Worm (Caenorhabditis elegans) whole organism, mixed stage, embryonic: ENCODE results near the gene srh-290.

ENCODE experiments used
- bed-3 ChIP-seq: fragments of 200-800 bp; sonication (Bioruptor generic); optimal IDR thresholded peaks from 3 replicates; lab custom pipeline; 2018; ENCODE audit warnings: mild to moderate bottlenecking, missing genetic modification characterization, moderate library complexity, missing compliant biosample characterization
- blmp-1 ChIP-seq: fragments of 150-350 bp; optimal IDR thresholded peaks from 2 replicates; lab custom pipeline; 2014; ENCODE audit warnings: missing biosample characterization, missing genetic modification characterization
- drap-1 ChIP-seq: fragments of 200-800 bp; sonication (Bioruptor generic); optimal IDR thresholded peaks from 3 replicates; lab custom pipeline; 2018; ENCODE audit warnings: mild to moderate bottlenecking, missing genetic modification characterization, missing compliant biosample characterization
- elt-1 ChIP-seq: sonication (generic microtip); optimal IDR thresholded peaks from 2 replicates; lab custom pipeline; 2017; ENCODE audit warnings: missing genetic modification characterization, mild to moderate bottlenecking, missing compliant biosample characterization, antibody characterized with exemption, moderate library complexity, borderline replicate concordance; ENCODE audit not compliant: insufficient read depth
- elt-3 ChIP-seq: fragments of 150-350 bp; optimal IDR thresholded peaks from 2 replicates; lab custom pipeline; 2014; ENCODE audit warnings: missing biosample characterization, missing genetic modification characterization
- ham-2 ChIP-seq: fragments of 200-800 bp; sonication (Bioruptor generic); optimal IDR thresholded peaks from 2 replicates; lab custom pipeline; 2018; ENCODE audit warnings: mild to moderate bottlenecking, missing genetic modification characterization, missing compliant biosample characterization
- mep-1 ChIP-seq: fragments of 150-350 bp; optimal IDR thresholded peaks from 2 replicates; lab custom pipeline; 2017; ENCODE audit warnings: missing biosample characterization, missing genetic modification reagents, missing genetic modification characterization, inconsistent platforms
- nhr-12 ChIP-seq: fragments of 150-350 bp; optimal IDR thresholded peaks from 2 replicates; lab custom pipeline; 2014; ENCODE audit warnings: missing biosample characterization, missing genetic modification characterization
- nhr-28 ChIP-seq: fragments of 150-350 bp; optimal IDR thresholded peaks from 2 replicates; lab custom pipeline; 2014; ENCODE audit warnings: missing biosample characterization, missing genetic modification characterization
- sem-2 ChIP-seq: fragments of 200-800 bp; sonication (Bioruptor generic); optimal IDR thresholded peaks from 2 replicates; lab custom pipeline; 2018; ENCODE audit warnings: mild to moderate bottlenecking, missing genetic modification characterization, missing compliant biosample characterization
- snpc-4 ChIP-seq: fragments of 150-350 bp; optimal IDR thresholded peaks from 2 replicates; lab custom pipeline; 2014; ENCODE audit warnings: missing biosample characterization, missing genetic modification characterization
- unc-39 ChIP-seq: fragments of 150-350 bp; optimal IDR thresholded peaks from 2 replicates; lab custom pipeline; 2014; ENCODE audit warnings: missing biosample characterization, missing genetic modification characterization
- unc-62 ChIP-seq: fragments of 150-350 bp; optimal IDR thresholded peaks from 2 replicates; lab custom pipeline; 2014; ENCODE audit warnings: missing biosample characterization, missing genetic modification reagents, missing genetic modification characterization
- ztf-11 ChIP-seq: fragments of 150-350 bp; optimal IDR thresholded peaks from 2 replicates; lab custom pipeline; 2014; ENCODE audit warnings: missing biosample characterization, missing genetic modification characterization

ce11 chrV:17795655-17796054 is 5.4 kb downstream of the srh-290 start, which contains the start of gene srh-288:
- no peak for TF ChIP-seq snpc-4 (tag; lab: Kevin White, UChicago)
- TF ChIP-seq ham-2 (GFP tag; lab: Kevin White, UChicago) = no peak
- TF ChIP-seq elt-3 (tag; lab: Kevin White, UChicago) = no peak
- no peak for TF ChIP-seq unc-62 (GFP tag; lab: Kevin White, UChicago)
- no peak for TF ChIP-seq mep-1
- no peak for TF ChIP-seq unc-39
- no peak for TF ChIP-seq sem-2 (GFP tag; lab: Kevin White, UChicago)
- TF ChIP-seq nhr-12 (tag; lab: Kevin White, UChicago) = no peak
- no peak for TF ChIP-seq nhr-28 (tag; lab: Kevin White, UChicago)
- TF ChIP-seq blmp-1 (tag; lab: Kevin White, UChicago) = no peak
- TF ChIP-seq drap-1 (GFP tag; lab: Kevin White, UChicago) = no peak
- TF ChIP-seq ztf-11 = no peak
- no peak for TF ChIP-seq elt-1 (tag; lab: Kevin White, UChicago)
- no peak for TF ChIP-seq bed-3 (GFP tag; lab: Kevin White, UChicago)
